Fruit fly (Drosophila melanogaster): ENCODE measurements around the gene CG12605.

The CG12605 gene

dm6 chr3L:3983466-3983946, 18.9 kb upstream of the CG12605 start, which contains the start of gene scrt (continued):
- no peak for TF ChIP-seq sr (GFP tag; IDR thresholded peaks at IDR 0.05)
- no peak for TF ChIP-seq CG8359 (GFP tag; optimal IDR thresholded peaks at IDR 0.05; ENCODE audit: borderline replicate concordance)
- TF ChIP-seq CG13624 (GFP tag; optimal IDR thresholded peaks at IDR 0.05) = no peak
- TF ChIP-seq crc (GFP tag; optimal IDR thresholded peaks at IDR 0.05) = no peak
- no peak for TF ChIP-seq ranshi (GFP tag; IDR thresholded peaks at IDR 0.05)
- peak; percentile 41 for TF ChIP-seq HLH54F (GFP tag; optimal IDR thresholded peaks at IDR 0.05)
- no peak for TF ChIP-seq CG11695 (GFP tag; IDR thresholded peaks at IDR 0.05)
- peak in 1 of 2 experiments; percentile 63 for TF ChIP-seq bsh (GFP tag; optimal IDR thresholded peaks at IDR 0.05)
- TF ChIP-seq Sox102F (GFP tag; optimal IDR thresholded peaks at IDR 0.05) = peak; percentile 65
- TF ChIP-seq exex (tag; optimal IDR thresholded peaks at IDR 0.05) = no peak
- no peak for TF ChIP-seq Kr (GFP tag; optimal IDR thresholded peaks at IDR 0.05)
- peak; percentile 86 for TF ChIP-seq gem (tag; optimal IDR thresholded peaks at IDR 0.05)
- TF ChIP-seq CG3726 (GFP tag; IDR thresholded peaks at IDR 0.05) = no peak
- no peak for TF ChIP-seq Blimp-1 (GFP tag; optimal IDR thresholded peaks at IDR 0.05)
- 0 out of 3 replicates have a peak, but pooled peaks have one; percentile 49 for TF ChIP-seq CG6791 (GFP tag; IDR thresholded peaks at IDR 0.05; ENCODE audit: partially characterized antibody)
- TF ChIP-seq NFAT (GFP tag; IDR thresholded peaks at IDR 0.05) = no peak
- TF ChIP-seq CG11456 (GFP tag; IDR thresholded peaks at IDR 0.05) = no peak
- TF ChIP-seq zen2 (GFP tag; IDR thresholded peaks at IDR 0.05; ENCODE audit: partially characterized antibody) = no peak
- no peak for TF ChIP-seq CG13894 (tag; optimal IDR thresholded peaks at IDR 0.05)
- TF ChIP-seq crp (GFP tag; optimal IDR thresholded peaks at IDR 0.05) = peak in 1 of 2 experiments; percentile 5
- TF ChIP-seq CG18764 (GFP tag; optimal IDR thresholded peaks at IDR 0.05) = peak; percentile 100
- peak; percentile 59 for TF ChIP-seq nerfin-1 (tag; optimal IDR thresholded peaks at IDR 0.05)
- no peak for TF ChIP-seq Nf-YA (GFP tag; IDR thresholded peaks at IDR 0.05)
- peak; percentile 48 for TF ChIP-seq Ssrp (tag; optimal IDR thresholded peaks at IDR 0.05)
- no peak for TF ChIP-seq CG6654 (GFP tag; optimal IDR thresholded peaks at IDR 0.05)
- TF ChIP-seq Fer1 (GFP tag; optimal IDR thresholded peaks at IDR 0.05) = peak; percentile 59
- TF ChIP-seq CG4404 (GFP tag; IDR thresholded peaks at IDR 0.05) = peak; percentile 77
- peak; percentile 100 for TF ChIP-seq scrt (GFP tag; optimal IDR thresholded peaks at IDR 0.05)
- peak; percentile 95 for TF ChIP-seq zen (tag; optimal IDR thresholded peaks at IDR 0.05)
- peak; percentile 55 for TF ChIP-seq D (optimal IDR thresholded peaks at IDR 0.05)
- TF ChIP-seq D (GFP tag; optimal IDR thresholded peaks at IDR 0.05) = peak; percentile 57
- no peak for TF ChIP-seq Hey (tag; optimal IDR thresholded peaks at IDR 0.05)
- no peak for TF ChIP-seq cad (GFP tag; optimal IDR thresholded peaks at IDR 0.05)
- no peak for TF ChIP-seq CG31388 (GFP tag; optimal IDR thresholded peaks at IDR 0.05)
- TF ChIP-seq CG14050 (GFP tag; IDR thresholded peaks at IDR 0.05) = peak; percentile 18; the same call in 1 of the 3 replicates
- no peak for TF ChIP-seq TFAM (GFP tag; optimal IDR thresholded peaks at IDR 0.05)
- no peak for TF ChIP-seq repo (GFP tag; optimal IDR thresholded peaks at IDR 0.05)
- TF ChIP-seq ci (GFP tag; IDR thresholded peaks at IDR 0.05) = peak; percentile 55; the same call in 1 of the 3 replicates
- peak; percentile 41; the same call in 1 of the 2 replicates for TF ChIP-seq CG32767 (GFP tag; IDR thresholded peaks at IDR 0.05)
- peak; percentile 39 for TF ChIP-seq Dad (GFP tag; optimal IDR thresholded peaks at IDR 0.05)
- TF ChIP-seq ken (GFP tag; IDR thresholded peaks at IDR 0.05) = 0 out of 3 replicates have a peak, but pooled peaks have one; percentile 59
- no peak for TF ChIP-seq rib (GFP tag; IDR thresholded peaks at IDR 0.05)
- no peak for TF ChIP-seq zfh2 (GFP tag; optimal IDR thresholded peaks at IDR 0.05)
- TF ChIP-seq CG10274 (GFP tag; optimal IDR thresholded peaks at IDR 0.05) = no peak
- TF ChIP-seq NC2α (GFP tag; optimal IDR thresholded peaks at IDR 0.05) = no peak
- TF ChIP-seq CG2116 (GFP tag; optimal IDR thresholded peaks at IDR 0.05) = peak; percentile 18
- TF ChIP-seq CG14667 (GFP tag; IDR thresholded peaks at IDR 0.05) = no peak; the same call in 1 of the 2 replicates
- TF ChIP-seq yki (optimal IDR thresholded peaks at IDR 0.05) = peak; percentile 51
- TF ChIP-seq dan (GFP tag; IDR thresholded peaks at IDR 0.05) = no peak
- TF ChIP-seq CG31224 (GFP tag; IDR thresholded peaks at IDR 0.05) = no peak
- no peak for TF ChIP-seq CG5245 (GFP tag; optimal IDR thresholded peaks at IDR 0.05)
